Worm (Caenorhabditis elegans): ENCODE data around the gene Y81G3A.4.

DNA sequence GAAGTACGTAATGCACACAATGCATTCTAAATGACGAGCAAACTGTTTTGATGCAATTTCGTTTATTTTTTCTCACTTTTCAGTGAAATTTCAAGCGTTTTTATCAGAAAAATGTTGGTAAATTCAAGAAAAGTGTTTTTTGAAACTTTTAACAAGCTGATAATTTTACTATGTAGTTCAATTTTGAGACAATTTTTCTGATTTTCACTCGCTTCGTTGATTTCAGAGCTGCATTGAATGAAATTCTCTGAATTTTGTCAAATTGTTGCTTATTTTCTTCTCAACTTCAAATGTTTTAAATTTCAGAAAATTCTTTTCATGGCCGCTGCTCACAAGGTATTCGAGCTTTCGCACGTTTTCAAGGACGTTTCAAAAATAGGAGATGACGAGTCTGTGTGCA is 31.5 kb downstream of the Y81G3A.4 start, which contains the start of gene bath-45:
- TF ChIP-seq pes-1 (GFP tag; IDR thresholded peaks at IDR 0.05): no peak
- TF ChIP-seq scrt-1 (GFP tag; IDR thresholded peaks at IDR 0.05): no peak
- no peak for TF ChIP-seq ama-1 (optimal IDR thresholded peaks at IDR 0.05)

Data from whole organism, early embryonic.